Fruit fly (Drosophila melanogaster): ENCODE data around the gene Hipk.

Gene Hipk

DNA sequence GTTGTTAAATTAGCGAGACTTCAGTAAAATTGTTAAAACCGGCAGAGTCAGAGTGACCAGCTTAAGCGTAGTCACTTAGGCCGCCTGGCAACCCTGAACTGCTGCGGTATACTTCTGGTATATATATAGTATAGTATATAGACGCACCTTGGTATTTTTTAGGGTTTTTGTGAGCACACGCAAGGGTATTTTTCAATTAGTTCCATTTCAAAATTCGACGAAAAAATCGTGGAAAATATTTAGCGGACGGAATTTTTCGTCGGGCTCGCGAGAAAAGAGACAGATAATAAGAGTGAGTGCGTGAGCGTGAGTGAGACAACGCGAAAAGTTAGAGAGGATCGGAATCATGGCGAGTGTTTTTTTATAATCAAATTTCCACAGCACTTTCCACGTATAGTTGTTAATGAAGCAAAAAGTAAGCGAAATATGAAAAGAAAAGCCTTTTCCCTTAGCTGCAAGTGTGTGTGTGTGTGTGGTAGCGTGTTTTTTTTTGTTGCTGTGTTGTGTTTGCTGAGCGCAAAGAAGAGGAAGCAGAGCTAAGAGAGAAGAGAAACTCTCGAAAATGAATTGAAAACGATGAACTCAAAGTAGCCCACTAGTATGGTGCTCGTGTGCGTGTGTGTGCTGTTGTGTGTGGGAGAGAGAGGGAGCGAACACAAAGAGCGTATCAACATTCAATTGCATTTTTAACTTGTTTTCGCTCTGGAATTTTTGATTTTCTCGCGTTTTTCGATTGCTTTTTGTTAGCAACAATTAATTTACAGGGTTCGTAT lies at the start of gene Hipk, which contains the start of gene Cypl (continued):
- TF ChIP-seq CG2116 (GFP tag; optimal IDR thresholded peaks at IDR 0.05) (peak; percentile 46), hkb (optimal IDR thresholded peaks at IDR 0.05) (peak; percentile 87), hkb (GFP tag; IDR thresholded peaks at IDR 0.05) (no peak), CG14667 (GFP tag; IDR thresholded peaks at IDR 0.05) (no peak), vnd (GFP tag; IDR thresholded peaks at IDR 0.05; ENCODE audit: partially characterized antibody) (no peak), psq (GFP tag; optimal IDR thresholded peaks at IDR 0.05) (no peak), CG12071 (GFP tag; optimal IDR thresholded peaks at IDR 0.05) (no peak), gfzf (GFP tag; optimal IDR thresholded peaks at IDR 0.05) (peak; percentile 97), CG33213 (GFP tag; optimal IDR thresholded peaks at IDR 0.05) (peak; percentile 78), NC2β (GFP tag; optimal IDR thresholded peaks at IDR 0.05) (peak; percentile 17), CG18262 (tag; optimal IDR thresholded peaks at IDR 0.05) (peak; percentile 6), CG10462 (GFP tag; optimal IDR thresholded peaks at IDR 0.05) (no peak), wdn (GFP tag; IDR thresholded peaks at IDR 0.05) (no peak), Hmr (GFP tag; optimal IDR thresholded peaks at IDR 0.05) (peak; percentile 78), bsh (GFP tag; optimal IDR thresholded peaks at IDR 0.05) (peak in 1 of 2 experiments; percentile 2), peb (GFP tag; IDR thresholded peaks at IDR 0.05) (no peak), Nf-YC (tag; optimal IDR thresholded peaks at IDR 0.05) (peak; percentile 47), Ets97D (GFP tag; optimal IDR thresholded peaks at IDR 0.05) (peak; percentile 74), da (GFP tag; optimal IDR thresholded peaks at IDR 0.05) (no peak), CG6254 (GFP tag; optimal IDR thresholded peaks at IDR 0.05) (no peak), eyg (GFP tag; optimal IDR thresholded peaks at IDR 0.05) (no peak), scrt (GFP tag; optimal IDR thresholded peaks at IDR 0.05) (peak; percentile 51), CG18011 (GFP tag; optimal IDR thresholded peaks at IDR 0.05) (no peak), Sry-δ (GFP tag; optimal IDR thresholded peaks at IDR 0.05) (no peak), CG4617 (GFP tag; optimal IDR thresholded peaks at IDR 0.05; ENCODE audit: borderline replicate concordance) (peak; percentile 74), CG12236 (GFP tag; optimal IDR thresholded peaks at IDR 0.05) (no peak), CG12744 (GFP tag; optimal IDR thresholded peaks at IDR 0.05) (no peak), CG9876 (GFP tag; optimal IDR thresholded peaks at IDR 0.05) (no peak), CG14050 (GFP tag; IDR thresholded peaks at IDR 0.05) (no peak), CG2678 (tag; optimal IDR thresholded peaks at IDR 0.05) (peak; percentile 39), B-H1 (GFP tag; IDR thresholded peaks at IDR 0.05) (no peak; the same call in 2 of the 3 replicates), HHEX (GFP tag; optimal IDR thresholded peaks at IDR 0.05) (peak; percentile 12), PHDP (tag; optimal IDR thresholded peaks at IDR 0.05) (peak; percentile 26), MESR4 (GFP tag; optimal IDR thresholded peaks at IDR 0.05) (peak; percentile 79), MBD-R2 (GFP tag; IDR thresholded peaks at IDR 0.05) (peak; percentile 90), CG14710 (tag; optimal IDR thresholded peaks at IDR 0.05) (peak; percentile 52), Mes4 (GFP tag; optimal IDR thresholded peaks at IDR 0.05) (no peak), lbe (GFP tag; optimal IDR thresholded peaks at IDR 0.05) (peak; percentile 64), CG8478 (optimal IDR thresholded peaks at IDR 0.05) (peak; percentile 49), GATAe (GFP tag; conservative IDR thresholded peaks at IDR 0.05) (no peak), CG31388 (GFP tag; optimal IDR thresholded peaks at IDR 0.05) (no peak), hb (GFP tag; IDR thresholded peaks at IDR 0.05; ENCODE audit: partially characterized antibody) (no peak), kay (GFP tag; optimal IDR thresholded peaks at IDR 0.05) (peak; percentile 11), CG31441 (GFP tag; IDR thresholded peaks at IDR 0.05) (0 out of 2 replicates have a peak, but pooled peaks have one; percentile 25), Nf-YB (GFP tag; optimal IDR thresholded peaks at IDR 0.05) (peak; percentile 37), CG12104 (GFP tag; optimal IDR thresholded peaks at IDR 0.05) (peak; percentile 24), inv (GFP tag; IDR thresholded peaks at IDR 0.05; ENCODE audit: partially characterized antibody) (no peak), CG11723 (GFP tag; optimal IDR thresholded peaks at IDR 0.05) (peak; percentile 27), stc (GFP tag; IDR thresholded peaks at IDR 0.05) (no peak), CG17385 (GFP tag; optimal IDR thresholded peaks at IDR 0.05) (peak; percentile 99)

Measured in whole organism, embryonic.